Worm (Caenorhabditis elegans) whole organism, L3 larva: ENCODE results near the gene srm-2.
"Not testable (repeated sequence)": the region's sequence is repeated elsewhere in the genome, so short reads cannot be mapped to it uniquely, and the experiment has no call there.

Experiments
- ceh-82 ChIP-seq: fragments of 150-350 bp; optimal IDR thresholded peaks from 2 replicates; lab custom pipeline; 2014; ENCODE audit warnings: missing biosample characterization, missing genetic modification characterization
- elt-1 ChIP-seq: fragments of 150-350 bp; optimal IDR thresholded peaks from 2 replicates; lab custom pipeline; 2014; ENCODE audit warnings: missing biosample characterization, missing genetic modification characterization
- elt-3 ChIP-seq, 3 experiments: fragments of 150-350 bp in 1 of 3; sonication (generic microtip) in 2 of 3; optimal IDR thresholded peaks; 2 replicates in 2 of 3; 4 replicates in 1 of 3; lab custom pipeline; 2014 to 2017; ENCODE audit warnings: missing biosample characterization in 3 of 3, missing genetic modification characterization in 3 of 3
- fos-1 ChIP-seq: fragments of 150-350 bp; optimal IDR thresholded peaks from 2 replicates; lab custom pipeline; 2014; ENCODE audit warnings: missing biosample characterization, missing genetic modification characterization
- jun-1 ChIP-seq: fragments of 150-350 bp; optimal IDR thresholded peaks from 2 replicates; lab custom pipeline; 2014; ENCODE audit warnings: missing biosample characterization, missing genetic modification reagents, missing genetic modification characterization
- nfya-1 ChIP-seq: sonication (generic microtip); optimal IDR thresholded peaks from 2 replicates; lab custom pipeline; 2017; ENCODE audit warnings: missing genetic modification characterization, mild to moderate bottlenecking, missing compliant biosample characterization, antibody characterized with exemption, moderate library complexity; ENCODE audit not compliant: insufficient read depth
- nhr-11 ChIP-seq: fragments of 150-350 bp; optimal IDR thresholded peaks from 2 replicates; lab custom pipeline; 2014; ENCODE audit warnings: missing biosample characterization, missing genetic modification characterization
- nhr-25 ChIP-seq: sonication (generic microtip); optimal IDR thresholded peaks from 2 replicates; lab custom pipeline; 2017; ENCODE audit warnings: missing biosample characterization, missing genetic modification characterization
- pqm-1 ChIP-seq: fragments of 150-350 bp; optimal IDR thresholded peaks from 2 replicates; lab custom pipeline; 2017; ENCODE audit warnings: missing biosample characterization, missing genetic modification characterization, inconsistent platforms
- unc-62 ChIP-seq: fragments of 150-350 bp; sonication (generic microtip); optimal IDR thresholded peaks from 4 replicates; lab custom pipeline; 2014; ENCODE audit warnings: missing biosample characterization, missing genetic modification reagents, missing genetic modification characterization
- zag-1 ChIP-seq: fragments of 150-350 bp; optimal IDR thresholded peaks from 2 replicates; lab custom pipeline; 2014; ENCODE audit warnings: missing biosample characterization, missing genetic modification characterization
- ztf-11 ChIP-seq: fragments of 150-350 bp; optimal IDR thresholded peaks from 2 replicates; lab custom pipeline; 2014; ENCODE audit warnings: missing biosample characterization, missing genetic modification characterization

DNA sequence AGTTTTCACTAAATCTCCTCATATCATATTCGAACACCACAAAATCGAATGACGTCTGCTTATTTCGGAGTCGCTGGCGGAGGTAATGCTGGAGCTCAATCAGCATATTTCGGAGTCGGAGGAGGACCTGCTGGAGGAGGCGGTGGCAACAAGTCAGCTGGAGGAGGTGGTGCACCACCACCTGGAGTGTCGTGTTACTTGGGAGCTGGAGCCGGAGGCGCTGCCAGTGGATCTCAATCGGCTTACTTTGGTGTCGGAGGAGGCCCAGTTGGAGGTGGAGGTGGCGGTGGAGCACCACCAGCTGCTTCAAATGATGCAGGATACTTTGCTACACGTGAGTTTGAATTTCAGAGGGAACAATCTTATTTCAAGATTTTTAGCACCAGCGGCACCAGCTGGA is 8.0 kb downstream of the srm-2 start, which contains the start of gene ssq-4:
- TF ChIP-seq nhr-25 (tag; lab: Kevin White, UChicago); unc-62 (GFP tag; lab: Kevin White, UChicago); zag-1; jun-1 (tag; lab: Kevin White, UChicago); elt-3 (tag; optimal IDR thresholded peaks at IDR 0.05; lab: Kevin White, UChicago); pqm-1; ceh-82 (tag; lab: Kevin White, UChicago); nhr-11 (tag; lab: Kevin White, UChicago); fos-1 (tag; lab: Kevin White, UChicago); elt-1 (tag; lab: Kevin White, UChicago); ztf-11 (tag; lab: Kevin White, UChicago); nfya-1 (tag; lab: Kevin White, UChicago): not testable (repeated sequence)
